Worm (Caenorhabditis elegans): ENCODE measurements around the gene egl-45.

The egl-45 gene

DNA sequence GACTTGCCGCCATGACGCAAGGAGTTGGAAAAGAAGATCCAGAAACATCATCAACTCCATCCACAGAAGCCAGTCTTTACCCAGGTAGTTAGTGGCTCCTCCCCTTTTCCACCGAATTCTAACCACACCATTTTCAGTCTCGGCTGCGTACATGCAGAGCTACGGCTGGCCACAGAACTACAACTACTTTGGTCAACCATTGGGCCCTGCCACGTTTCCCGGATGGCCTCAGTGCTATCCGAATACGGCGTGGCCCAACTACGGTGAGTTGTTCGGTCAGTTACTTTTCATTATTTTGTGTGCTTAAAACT, 13.4 kb downstream of the egl-45 start:
- TF ChIP-seq eyg-1 (tag; optimal IDR thresholded peaks at IDR 0.05), result no peak
- no peak for TF ChIP-seq zip-5 (tag; optimal IDR thresholded peaks at IDR 0.05)
- TF ChIP-seq syd-9 (tag; optimal IDR thresholded peaks at IDR 0.05), result no peak
- no peak for TF ChIP-seq fkh-10 (GFP tag; optimal IDR thresholded peaks at IDR 0.05)
- no peak for TF ChIP-seq fax-1 (tag; optimal IDR thresholded peaks at IDR 0.05)

DNA sequence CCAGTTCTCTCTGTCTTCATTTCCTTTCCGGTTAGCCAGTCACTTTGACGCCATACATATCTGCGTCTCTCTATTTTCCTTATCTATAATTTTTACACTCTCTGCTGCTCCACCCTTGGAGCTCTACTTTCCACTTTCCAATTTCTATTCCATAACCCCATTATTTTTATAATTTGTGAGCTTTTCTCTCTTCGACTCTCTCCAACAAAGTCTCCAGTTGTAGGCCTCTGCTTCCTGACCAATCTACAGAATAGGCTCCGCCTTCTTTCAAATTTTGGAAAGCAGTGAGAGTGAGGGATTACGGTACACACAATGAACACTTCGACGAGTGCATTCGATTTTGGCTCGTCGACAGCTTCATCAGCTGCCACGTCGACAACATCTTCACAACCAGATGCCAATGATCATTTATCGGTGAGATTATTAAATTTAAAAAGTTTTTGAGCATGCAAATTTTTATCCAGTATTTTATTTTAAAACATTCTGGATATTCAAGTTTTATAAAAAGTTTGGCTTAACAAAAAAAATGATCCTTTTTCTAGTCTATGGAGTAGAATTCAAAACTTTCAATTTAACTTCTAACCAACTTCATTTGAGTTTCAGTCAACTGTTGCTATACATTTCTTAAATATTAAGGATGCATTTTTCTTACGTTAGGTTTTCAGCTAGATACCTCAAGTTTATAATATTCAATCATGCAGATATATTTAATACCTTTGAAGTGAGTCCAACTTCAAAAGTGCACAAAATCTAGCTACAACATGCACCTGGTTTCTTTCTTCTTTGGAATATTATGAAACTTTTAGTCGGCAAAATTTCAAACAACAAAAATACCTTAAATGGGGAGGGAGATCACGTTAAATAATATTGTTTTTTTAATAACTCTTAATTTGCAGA, 14.0 kb downstream of the egl-45 start, which contains the start of gene egl-5:
Gene egl-5, plus strand, starts transcription at position 216 of the 897 bp plus-strand sequence.
- TF ChIP-seq ceh-31 (tag; optimal IDR thresholded peaks at IDR 0.05), result no peak
- peak; percentile 47 for TF ChIP-seq nfya-1 (tag; optimal IDR thresholded peaks at IDR 0.05)

DNA sequence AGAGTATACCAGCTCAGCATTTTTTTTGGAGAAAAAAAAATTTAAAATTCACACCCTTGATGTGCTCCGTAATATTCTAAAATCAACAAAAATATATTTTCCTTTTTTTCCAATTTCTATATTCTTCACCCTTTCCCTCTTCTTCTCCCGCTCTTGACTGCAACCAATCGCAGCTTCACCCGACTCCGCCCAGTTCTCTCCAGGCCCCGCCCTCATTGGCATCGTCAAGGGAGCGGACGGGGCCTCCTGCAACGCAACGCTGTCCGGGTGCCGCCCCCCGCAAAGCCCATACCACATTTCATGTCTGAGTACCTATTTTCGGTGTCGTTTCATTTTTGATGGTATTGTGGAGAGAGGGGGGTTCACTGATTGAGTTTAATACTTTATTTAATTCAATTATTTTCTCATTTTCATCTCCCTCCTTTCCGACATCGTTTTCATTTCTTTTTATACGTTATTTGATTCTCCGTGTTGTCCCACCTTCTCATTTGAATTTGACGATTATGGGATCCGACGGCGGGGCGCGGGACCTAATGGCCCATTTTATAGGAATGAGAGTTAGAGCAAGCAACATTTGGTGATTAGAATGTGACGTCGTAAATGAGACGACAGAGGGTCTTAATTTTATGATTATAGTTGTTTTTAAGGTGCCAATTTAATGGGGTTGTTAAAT, 16.1 kb downstream of the egl-45 start:
- TF ChIP-seq C38D4.7 (GFP tag; optimal IDR thresholded peaks at IDR 0.05) (no peak), pros-1 (tag; optimal IDR thresholded peaks at IDR 0.05) (no peak), K02D7.2 (tag; optimal IDR thresholded peaks at IDR 0.05) (no peak), ceh-31 (tag; optimal IDR thresholded peaks at IDR 0.05) (no peak), ztf-16 (tag; optimal IDR thresholded peaks at IDR 0.05) (no peak), Y22D7AL.16 (tag; optimal IDR thresholded peaks at IDR 0.05) (no peak), madf-2 (tag; optimal IDR thresholded peaks at IDR 0.05) (no peak), ceh-9 (tag; optimal IDR thresholded peaks at IDR 0.05) (no peak), T23F11.4 (GFP tag; optimal IDR thresholded peaks at IDR 0.05) (no peak), ref-2 (tag; optimal IDR thresholded peaks at IDR 0.05) (peak; percentile 49), ceh-6 (GFP tag; optimal IDR thresholded peaks at IDR 0.05) (no peak), unc-3 (GFP tag; conservative IDR thresholded peaks at IDR 0.05) (no peak), unc-3 (tag; optimal IDR thresholded peaks at IDR 0.05) (no peak), F13H6.1 (tag; optimal IDR thresholded peaks at IDR 0.05) (no peak), pag-3 (tag; optimal IDR thresholded peaks at IDR 0.05; ENCODE audit: borderline replicate concordance) (no peak), npax-4 (tag; optimal IDR thresholded peaks at IDR 0.05) (no peak), ceh-48 (tag; optimal IDR thresholded peaks at IDR 0.05) (no peak), gmeb-2 (tag; optimal IDR thresholded peaks at IDR 0.05) (no peak), ceh-19 (GFP tag; optimal IDR thresholded peaks at IDR 0.05) (no peak), K09A11.1 (tag; optimal IDR thresholded peaks at IDR 0.05; ENCODE audit: insufficient read depth) (no peak), nhr-232 (tag; optimal IDR thresholded peaks at IDR 0.05) (no peak), fax-1 (tag; optimal IDR thresholded peaks at IDR 0.05) (no peak), pat-9 (tag; optimal IDR thresholded peaks at IDR 0.05) (no peak), ttx-3 (tag; optimal IDR thresholded peaks at IDR 0.05) (no peak), unc-42 (tag; optimal IDR thresholded peaks at IDR 0.05) (peak; percentile 23), elt-2 (tag; optimal IDR thresholded peaks at IDR 0.05) (no peak), dve-1 (tag; optimal IDR thresholded peaks at IDR 0.05) (no peak), nfya-1 (tag; optimal IDR thresholded peaks at IDR 0.05) (peak; percentile 98), ceh-14 (tag; optimal IDR thresholded peaks at IDR 0.05) (peak; percentile 34), tbx-7 (tag; optimal IDR thresholded peaks at IDR 0.05) (no peak)

DNA sequence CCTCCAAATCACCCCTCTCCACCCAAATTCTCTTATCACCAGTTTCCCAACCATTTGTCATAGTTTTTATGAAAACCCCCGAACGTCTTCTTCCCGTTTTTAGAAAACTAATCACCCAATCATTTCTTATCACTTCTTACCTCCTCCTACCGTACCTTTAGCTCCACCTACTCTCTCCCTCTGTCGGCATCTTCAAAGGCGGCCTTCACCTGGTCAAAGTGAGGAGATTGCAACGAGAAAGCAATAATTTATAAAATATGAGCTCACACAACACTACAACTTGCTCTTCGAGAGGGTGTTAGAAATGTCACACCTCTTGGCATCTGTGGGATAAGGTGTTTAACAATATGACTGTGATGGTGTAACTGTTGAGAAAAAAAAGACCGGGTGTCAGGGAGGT, 19.4 kb downstream of the egl-45 start:
- TF ChIP-seq C38D4.7 (GFP tag; optimal IDR thresholded peaks at IDR 0.05) (no peak), T23F11.4 (GFP tag; optimal IDR thresholded peaks at IDR 0.05) (no peak), ztf-16 (tag; optimal IDR thresholded peaks at IDR 0.05) (no peak), gmeb-2 (tag; optimal IDR thresholded peaks at IDR 0.05) (no peak), ahr-1 (tag; optimal IDR thresholded peaks at IDR 0.05) (no peak), unc-3 (GFP tag; conservative IDR thresholded peaks at IDR 0.05) (no peak), unc-3 (tag; optimal IDR thresholded peaks at IDR 0.05) (no peak), ceh-45 (GFP tag; IDR thresholded peaks at IDR 0.05) (no peak), tbx-7 (tag; optimal IDR thresholded peaks at IDR 0.05) (no peak)
